Worm (Caenorhabditis elegans) whole organism, L4 larva: ENCODE data around the gene cwf-19L2.
A peak's percentile ranks its signal among the peaks of the same experiment; 100 is the strongest.

ENCODE experiments used
- D1046.2 ChIP-seq: fragments of 200-800 bp; sonication (Bioruptor generic); IDR thresholded peaks from 2 replicates; pipeline ENCODE4 v1.3.6; 2022; ENCODE audit warnings: missing genetic modification characterization, missing compliant biosample characterization
- F44E2.7 ChIP-seq: fragments of 200-800 bp; sonication (Bioruptor generic); IDR thresholded peaks from 2 replicates; pipeline ENCODE4 v2.1.2; 2022; ENCODE audit warnings: missing genetic modification characterization, missing compliant biosample characterization
- R02D3.7 ChIP-seq: fragments of 150-350 bp; sonication (generic microtip); optimal IDR thresholded peaks from 3 replicates; lab custom pipeline; 2014; ENCODE audit warnings: missing biosample characterization, missing genetic modification characterization
- T26A8.4 ChIP-seq: fragments of 200-800 bp; sonication (Bioruptor generic); IDR thresholded peaks from 2 replicates; pipeline ENCODE4 v1.3.6; 2022; ENCODE audit warnings: missing genetic modification characterization, missing compliant biosample characterization
- Y48G9A.11 ChIP-seq: fragments of 200-800 bp; sonication (Bioruptor generic); IDR thresholded peaks from 2 replicates; pipeline ENCODE4 v1.3.6; 2022; ENCODE audit warnings: missing genetic modification reagents, missing genetic modification characterization, missing compliant biosample characterization
- ZK337.2 ChIP-seq: fragments of 200-800 bp; sonication (Bioruptor generic); IDR thresholded peaks from 2 replicates; pipeline ENCODE4 v1.3.6; 2022; ENCODE audit warnings: missing genetic modification reagents, missing genetic modification characterization, missing compliant biosample characterization
- ZK546.5 ChIP-seq, 2 experiments: sonication (generic microtip); optimal IDR thresholded peaks; 2 replicates each; lab custom pipeline; 2017; ENCODE audit warnings: missing biosample characterization in 2 of 2, missing genetic modification characterization in 2 of 2
- aly-2 ChIP-seq: sonication (generic microtip); optimal IDR thresholded peaks from 2 replicates; lab custom pipeline; 2018; ENCODE audit warnings: missing biosample characterization, missing genetic modification characterization
- ceh-28 ChIP-seq: fragments of 150-350 bp; optimal IDR thresholded peaks from 2 replicates; lab custom pipeline; 2014; ENCODE audit warnings: missing biosample characterization, missing genetic modification reagents, missing genetic modification characterization
- ceh-32 ChIP-seq: sonication (generic microtip); optimal IDR thresholded peaks from 2 replicates; lab custom pipeline; 2016; ENCODE audit warnings: mild to moderate bottlenecking, missing genetic modification characterization, missing compliant biosample characterization; ENCODE audit not compliant: poor library complexity
- ceh-44 ChIP-seq: fragments of 200-800 bp; sonication (Bioruptor generic); IDR thresholded peaks from 2 replicates; pipeline ENCODE4 v1.3.6; 2022; ENCODE audit warnings: missing genetic modification reagents, missing genetic modification characterization, missing compliant biosample characterization
- ces-1 ChIP-seq: fragments of 150-350 bp; sonication (generic microtip); optimal IDR thresholded peaks from 4 replicates; lab custom pipeline; 2014; ENCODE audit warnings: missing biosample characterization, missing genetic modification reagents, missing genetic modification characterization
- daf-12 ChIP-seq: fragments of 150-350 bp; optimal IDR thresholded peaks from 2 replicates; lab custom pipeline; 2014; ENCODE audit warnings: missing biosample characterization, missing genetic modification reagents, missing genetic modification characterization
- daf-16 ChIP-seq, 3 experiments: sonication (generic microtip); optimal IDR thresholded peaks; 2 replicates each; lab custom pipeline; 2016 to 2017; ENCODE audit warnings: missing genetic modification characterization in 3 of 3, missing genetic modification reagents in 3 of 3, mild to moderate bottlenecking in 2 of 3, missing compliant biosample characterization in 2 of 3, missing biosample characterization in 1 of 3, moderate library complexity in 1 of 3
- daf-19 ChIP-seq: fragments of 200-800 bp; sonication (Bioruptor generic); conservative IDR thresholded peaks from 2 replicates; pipeline ENCODE4 v1.3.6; 2022; ENCODE audit warnings: missing genetic modification characterization, missing compliant biosample characterization
- daf-8 ChIP-seq: fragments of 200-800 bp; sonication (Bioruptor generic); IDR thresholded peaks from 2 replicates; pipeline ENCODE4 v1.3.6; 2022; ENCODE audit warnings: missing genetic modification characterization, missing compliant biosample characterization
- dmd-6 ChIP-seq: fragments of 200-800 bp; sonication (Bioruptor generic); IDR thresholded peaks from 2 replicates; pipeline ENCODE4 v1.3.6; 2022; ENCODE audit warnings: missing genetic modification reagents, missing genetic modification characterization, missing compliant biosample characterization
- dmd-8 ChIP-seq: fragments of 200-800 bp; sonication (Bioruptor generic); IDR thresholded peaks from 2 replicates; pipeline ENCODE4 v1.3.6; 2022; ENCODE audit warnings: missing genetic modification characterization, missing compliant biosample characterization
- dmd-9 ChIP-seq: fragments of 200-800 bp; sonication (Bioruptor generic); IDR thresholded peaks from 2 replicates; pipeline ENCODE4 v1.3.6; 2022; ENCODE audit warnings: missing genetic modification reagents, missing genetic modification characterization, missing compliant biosample characterization
- dpl-1 ChIP-seq: fragments of 150-350 bp; optimal IDR thresholded peaks from 2 replicates; lab custom pipeline; 2014; ENCODE audit warnings: missing biosample characterization, missing genetic modification reagents, missing genetic modification characterization
- dve-1 ChIP-seq: sonication (generic microtip); optimal IDR thresholded peaks from 2 replicates; lab custom pipeline; 2017; ENCODE audit warnings: antibody characterized with exemption, mild to moderate bottlenecking, missing genetic modification characterization, missing compliant biosample characterization; ENCODE audit not compliant: insufficient read depth
- fos-1 ChIP-seq: fragments of 150-350 bp; optimal IDR thresholded peaks from 2 replicates; lab custom pipeline; 2014; ENCODE audit warnings: missing biosample characterization, missing genetic modification characterization
- hif-1 ChIP-seq, 2 experiments: sonication (generic microtip); optimal IDR thresholded peaks; 2 replicates each; lab custom pipeline; 2016 to 2017; ENCODE audit warnings: missing compliant biosample characterization in 2 of 2, missing genetic modification characterization in 2 of 2, missing genetic modification reagents in 2 of 2, missing genotype in 2 of 2, mild to moderate bottlenecking in 1 of 2
- hlh-11 ChIP-seq: fragments of 200-800 bp; sonication (Bioruptor generic); optimal IDR thresholded peaks from 2 replicates; lab custom pipeline; 2018; ENCODE audit warnings: mild to moderate bottlenecking, missing genetic modification characterization, missing compliant biosample characterization
- hlh-30 ChIP-seq: sonication (generic microtip); optimal IDR thresholded peaks from 2 replicates; lab custom pipeline; 2017; ENCODE audit warnings: antibody characterized with exemption, mild to moderate bottlenecking, missing genetic modification characterization, missing compliant biosample characterization; ENCODE audit not compliant: insufficient read depth
- hmg-1.1 ChIP-seq: fragments of 200-800 bp; sonication (Bioruptor generic); IDR thresholded peaks from 2 replicates; pipeline ENCODE4 v1.3.6; 2022; ENCODE audit warnings: missing genetic modification reagents, missing genetic modification characterization, missing compliant biosample characterization
- lin-1 ChIP-seq: fragments of 200-800 bp; sonication (Bioruptor generic); IDR thresholded peaks from 2 replicates; pipeline ENCODE4 v1.3.6; 2022; ENCODE audit warnings: missing genetic modification reagents, missing genetic modification characterization, missing compliant biosample characterization
- lin-29 ChIP-seq: fragments of 200-800 bp; sonication (Bioruptor generic); IDR thresholded peaks from 2 replicates; pipeline ENCODE4 v1.3.6; 2022; ENCODE audit warnings: missing genetic modification reagents, missing genetic modification characterization, missing compliant biosample characterization
- lin-38 ChIP-seq: fragments of 200-800 bp; sonication (Bioruptor generic); IDR thresholded peaks from 2 replicates; pipeline ENCODE4 v1.3.6; 2022; ENCODE audit warnings: missing genetic modification reagents, missing genetic modification characterization, missing compliant biosample characterization
- lsy-2 ChIP-seq, 2 experiments: fragments of 150-350 bp in 1 of 2; sonication (generic microtip) in 1 of 2; optimal IDR thresholded peaks; 2 replicates each; lab custom pipeline; 2014 to 2017; ENCODE audit warnings: missing biosample characterization in 2 of 2, missing genetic modification characterization in 2 of 2
- mdl-1 ChIP-seq, 2 experiments: fragments of 150-350 bp in 1 of 2; sonication (generic microtip) in 1 of 2; optimal IDR thresholded peaks; 2 replicates each; lab custom pipeline; 2014 to 2017; ENCODE audit warnings: missing biosample characterization in 2 of 2, missing genetic modification characterization in 2 of 2
- mdt-29 ChIP-seq: fragments of 200-800 bp; sonication (Bioruptor generic); IDR thresholded peaks from 2 replicates; pipeline ENCODE4 v1.3.6; 2022; ENCODE audit warnings: missing genetic modification reagents, missing genetic modification characterization, missing compliant biosample characterization
- mes-2 ChIP-seq: sonication (generic microtip); optimal IDR thresholded peaks from 2 replicates; lab custom pipeline; 2016; ENCODE audit warnings: missing genotype, mild to moderate bottlenecking, missing genetic modification characterization, missing compliant biosample characterization; ENCODE audit not compliant: poor library complexity, severe bottlenecking
- mxl-3 ChIP-seq: fragments of 200-800 bp; sonication (Bioruptor generic); optimal IDR thresholded peaks from 2 replicates; lab custom pipeline; 2018; ENCODE audit warnings: mild to moderate bottlenecking, missing genetic modification characterization, missing compliant biosample characterization
- nhr-10 ChIP-seq: fragments of 150-350 bp; optimal IDR thresholded peaks from 2 replicates; lab custom pipeline; 2014; ENCODE audit warnings: missing biosample characterization, missing genetic modification characterization
- nhr-28 ChIP-seq: fragments of 150-350 bp; optimal IDR thresholded peaks from 2 replicates; lab custom pipeline; 2014; ENCODE audit warnings: missing biosample characterization, missing genetic modification characterization
- nhr-76 ChIP-seq: fragments of 150-350 bp; optimal IDR thresholded peaks from 2 replicates; lab custom pipeline; 2014; ENCODE audit warnings: missing biosample characterization, missing genetic modification characterization
- pha-4 ChIP-seq, 2 experiments: fragments of 150-350 bp in 1 of 2; fragments of 200-800 bp in 1 of 2; sonication (Bioruptor generic) in 1 of 2; IDR thresholded peaks in 1 of 2; optimal IDR thresholded peaks in 1 of 2; 2 replicates each; pipeline versions ENCODE4 v1.3.6 to Lab custom; 2014 to 2022; ENCODE audit warnings: missing genetic modification characterization in 2 of 2, missing genetic modification reagents in 2 of 2, missing biosample characterization in 1 of 2, missing compliant biosample characterization in 1 of 2
- saeg-2 ChIP-seq: fragments of 200-800 bp; sonication (Bioruptor generic); IDR thresholded peaks from 2 replicates; pipeline ENCODE4 v1.3.6; 2022; ENCODE audit warnings: missing genetic modification reagents, missing genetic modification characterization, missing compliant biosample characterization
- sdz-12 ChIP-seq: fragments of 200-800 bp; sonication (Bioruptor generic); optimal IDR thresholded peaks from 2 replicates; lab custom pipeline; 2018; ENCODE audit warnings: mild to moderate bottlenecking, missing genetic modification characterization, missing compliant biosample characterization
- spr-1 ChIP-seq: sonication (generic microtip); optimal IDR thresholded peaks from 2 replicates; lab custom pipeline; 2016; ENCODE audit warnings: mild to moderate bottlenecking, missing genetic modification characterization, missing compliant biosample characterization
- ztf-11 ChIP-seq: fragments of 150-350 bp; optimal IDR thresholded peaks from 2 replicates; lab custom pipeline; 2014; ENCODE audit warnings: missing biosample characterization, missing genetic modification characterization

cwf-19L2 gene

DNA sequence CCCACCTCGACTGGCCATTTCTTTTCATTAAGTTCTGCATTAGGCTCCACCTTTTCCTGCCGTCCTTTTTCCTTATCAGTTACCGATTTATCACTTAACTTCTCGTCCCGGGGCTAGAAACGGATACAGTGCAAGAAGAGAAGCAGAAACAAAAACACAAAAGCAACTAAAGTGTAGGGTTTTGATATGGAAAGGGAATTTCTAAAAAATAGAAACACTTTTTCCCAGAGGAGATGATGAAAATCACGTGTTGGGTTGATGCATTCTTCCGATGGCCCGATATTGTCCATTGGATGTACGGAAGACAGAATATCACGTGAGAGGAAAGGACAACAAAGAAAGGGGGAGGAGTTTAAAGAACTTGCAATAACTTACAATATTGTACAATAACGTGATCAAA lies 20.6 kb upstream of the cwf-19L2 start (continued):
- TF ChIP-seq nhr-76 (tag; lab: Kevin White, UChicago) (peak; percentile 40), D1046.2 (GFP tag; lab: Robert Waterston, UW) (no peak), saeg-2 (GFP tag; lab: Robert Waterston, UW) (no peak), ceh-28 (no peak), mes-2 (tag; lab: Kevin White, UChicago) (peak; percentile 39), dmd-9 (GFP tag; lab: Robert Waterston, UW) (0 out of 2 replicates have a peak, but pooled peaks have one; percentile 17), ceh-32 (tag; lab: Kevin White, UChicago) (no peak), Y48G9A.11 (GFP tag; lab: Robert Waterston, UW) (no peak), lin-29 (GFP tag; lab: Robert Waterston, UW) (no peak), daf-8 (GFP tag; lab: Robert Waterston, UW) (no peak), spr-1 (tag; lab: Kevin White, UChicago) (no peak)

DNA sequence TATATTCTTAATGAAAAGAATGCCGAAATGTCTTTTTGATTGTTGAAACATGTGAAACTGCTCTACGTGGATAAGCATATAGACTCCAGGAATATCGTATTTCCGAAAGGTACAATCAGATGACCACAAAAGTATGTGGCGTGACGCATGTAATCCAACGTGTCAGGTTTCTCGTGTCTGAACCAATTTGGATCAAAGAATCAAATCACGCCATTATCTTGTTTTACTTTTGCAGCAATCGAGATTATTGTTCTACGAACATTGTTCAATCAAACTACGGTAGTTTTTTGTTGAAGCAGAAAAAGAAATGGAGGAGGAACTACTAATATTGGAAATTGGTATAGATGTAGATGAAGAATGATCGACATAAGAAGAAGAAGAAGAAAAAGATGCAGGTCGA lies 19.7 kb upstream of the cwf-19L2 start:
- TF ChIP-seq mdl-1 (tag; optimal IDR thresholded peaks at IDR 0.05; lab: Kevin White, UChicago) (peak in 1 of 2 experiments; percentile 63), mxl-3 (peak; percentile 2), dmd-6 (GFP tag; lab: Robert Waterston, UW) (0 out of 2 replicates have a peak, but pooled peaks have one; percentile 35), dmd-8 (GFP tag; lab: Robert Waterston, UW) (no peak), dpl-1 (GFP tag; lab: Kevin White, UChicago) (no peak), nhr-28 (tag; lab: Kevin White, UChicago) (peak; percentile 44), aly-2 (no peak), ces-1 (GFP tag; lab: Kevin White, UChicago) (no peak), hlh-30 (tag; lab: Kevin White, UChicago) (peak; percentile 64), hlh-11 (tag; lab: Kevin White, UChicago) (peak; percentile 28)

DNA sequence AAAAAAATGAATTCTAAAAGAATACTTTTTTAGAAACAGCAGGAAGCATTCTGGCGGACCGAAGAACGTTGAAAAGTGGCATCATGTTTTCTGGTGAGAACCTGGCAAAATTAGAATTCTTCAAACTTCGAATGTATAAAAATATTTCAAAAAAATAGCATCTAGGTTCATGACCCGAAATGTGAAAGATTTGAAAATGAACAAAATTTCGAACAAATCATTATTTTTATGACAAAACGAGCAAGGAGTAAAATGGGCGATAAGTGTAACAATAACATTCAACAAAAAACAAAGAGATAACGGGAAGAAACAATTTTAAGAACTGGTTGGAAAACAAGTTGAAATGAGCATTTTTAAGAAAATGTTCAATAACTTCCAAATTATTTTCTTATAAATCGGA lies 18.1 kb upstream of the cwf-19L2 start, which contains the start of gene psd-1:
Gene psd-1 (minus strand): TSS at position 101 of the 400 bp plus-strand sequence.
- TF ChIP-seq lin-38 (GFP tag; lab: Robert Waterston, UW) = no peak
- no peak for TF ChIP-seq ceh-44 (GFP tag; lab: Robert Waterston, UW)

DNA sequence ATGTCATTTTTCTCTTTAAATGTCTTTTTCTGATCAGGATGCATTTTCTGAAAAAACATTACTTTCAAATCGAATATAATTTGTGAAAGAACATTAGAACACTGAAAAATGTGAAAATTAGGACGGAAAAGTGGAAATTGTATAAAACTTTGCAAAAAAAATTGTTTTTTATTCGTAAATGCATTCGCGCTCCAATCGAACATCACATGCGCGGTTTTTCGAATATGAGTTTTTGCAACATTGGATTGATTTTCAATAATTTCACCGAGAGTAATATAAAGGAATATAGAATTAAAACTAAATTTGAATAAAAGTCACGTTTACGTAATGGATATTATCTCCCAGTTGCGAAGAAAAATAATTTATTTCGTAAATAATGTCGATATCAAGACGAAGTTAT lies 16.2 kb upstream of the cwf-19L2 start, which contains the start of the genes spot-1 and B0361.11:
Gene spot-1 (minus strand): TSS at position 47 of the 400 bp plus-strand sequence.
Gene B0361.11 (plus strand): TSS at position 372 of the 400 bp plus-strand sequence.
- peak; percentile 78 for TF ChIP-seq hlh-30 (tag; lab: Kevin White, UChicago)
- no peak for TF ChIP-seq ZK546.5 (tag; optimal IDR thresholded peaks at IDR 0.05; lab: Kevin White, UChicago)
- no peak for TF ChIP-seq ZK337.2 (GFP tag; lab: Robert Waterston, UW)
- TF ChIP-seq daf-12 = no peak
- no peak for TF ChIP-seq F44E2.7 (GFP tag; lab: Robert Waterston, UW)
- peak; percentile 20 for TF ChIP-seq nhr-28 (tag; lab: Kevin White, UChicago)
- TF ChIP-seq fos-1 = no peak
- TF ChIP-seq mdt-29 (GFP tag; lab: Robert Waterston, UW) = no peak
- no peak for TF ChIP-seq ces-1 (GFP tag; lab: Kevin White, UChicago)
- peak; percentile 63 for TF ChIP-seq mes-2 (tag; lab: Kevin White, UChicago)
- TF ChIP-seq T26A8.4 (GFP tag; lab: Robert Waterston, UW) = no peak
- TF ChIP-seq dve-1 = peak; percentile 52
- TF ChIP-seq dpl-1 (GFP tag; lab: Kevin White, UChicago) = peak; percentile 96
- TF ChIP-seq sdz-12 (GFP tag; lab: Kevin White, UChicago) = no peak
- TF ChIP-seq ztf-11 (tag; lab: Kevin White, UChicago) = no peak
- no peak for TF ChIP-seq lin-1 (GFP tag; lab: Robert Waterston, UW)
- no peak for TF ChIP-seq hif-1 (tag; optimal IDR thresholded peaks at IDR 0.05; lab: Kevin White, UChicago)
- TF ChIP-seq pha-4 (GFP tag; IDR thresholded peaks at IDR 0.05; lab: Robert Waterston, UW) = no peak
- TF ChIP-seq pha-4 (tag; optimal IDR thresholded peaks at IDR 0.05; lab: Kevin White, UChicago) = no peak
- 0 out of 2 replicates have a peak, but pooled peaks have one; percentile 9 for TF ChIP-seq hmg-1.1 (GFP tag; lab: Robert Waterston, UW)
- TF ChIP-seq D1046.2 (GFP tag; lab: Robert Waterston, UW) = no peak
- TF ChIP-seq lsy-2 (tag; optimal IDR thresholded peaks at IDR 0.05; lab: Kevin White, UChicago) = peak in 1 of 2 experiments; percentile 78
- TF ChIP-seq aly-2 = no peak
- no peak for TF ChIP-seq R02D3.7 (tag; lab: Kevin White, UChicago)
- TF ChIP-seq nhr-10 (tag; lab: Kevin White, UChicago) = no peak
- TF ChIP-seq daf-19 (GFP tag; lab: Robert Waterston, UW) = no peak
- TF ChIP-seq mxl-3 = no peak
- no peak for TF ChIP-seq ceh-44 (GFP tag; lab: Robert Waterston, UW)
- TF ChIP-seq daf-16 (GFP tag; optimal IDR thresholded peaks at IDR 0.05; lab: Kevin White, UChicago) = no peak
- TF ChIP-seq daf-16 (tag; optimal IDR thresholded peaks at IDR 0.05; lab: Kevin White, UChicago) = peak; percentile 28
